Worm (Caenorhabditis elegans) whole organism, L4/young adult: ENCODE data around the gene col-144.

ENCODE experiments used
- W03F9.2 ChIP-seq: fragments of 150-350 bp; optimal IDR thresholded peaks from 2 replicates; lab custom pipeline; 2014; ENCODE audit warnings: missing biosample characterization, missing genetic modification characterization
- dao-5 ChIP-seq: sonication (generic microtip); optimal IDR thresholded peaks from 2 replicates; lab custom pipeline; 2016; ENCODE audit warnings: missing genotype, missing genetic modification characterization, moderate library complexity, missing compliant biosample characterization
- him-1 ChIP-seq: sonication (generic microtip); optimal IDR thresholded peaks from 2 replicates; lab custom pipeline; 2016; ENCODE audit warnings: missing genotype, missing genetic modification reagents, missing genetic modification characterization, missing compliant biosample characterization

The col-144 gene

DNA sequence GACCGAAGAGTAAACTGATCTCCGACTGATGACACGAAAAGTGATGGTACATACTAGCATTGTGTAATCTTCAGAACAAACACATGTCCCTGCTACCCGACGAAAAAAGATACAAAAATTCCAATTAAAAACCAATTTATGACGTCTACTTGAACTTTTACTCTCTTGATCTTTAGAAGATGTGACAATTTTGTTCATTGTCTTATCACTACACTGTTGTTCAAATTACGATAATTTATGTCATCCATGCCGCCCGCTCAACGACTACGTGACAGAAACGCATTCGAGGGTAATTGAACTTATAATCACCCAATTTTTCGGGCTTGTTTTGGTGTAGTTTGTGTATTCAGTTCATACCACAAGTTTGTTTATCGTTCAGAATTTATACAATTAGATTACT is 16.5 kb downstream of the col-144 start:
- no peak for TF ChIP-seq dao-5
- no peak for TF ChIP-seq W03F9.2
- TF ChIP-seq him-1 (tag; lab: Kevin White, UChicago) = no peak

DNA sequence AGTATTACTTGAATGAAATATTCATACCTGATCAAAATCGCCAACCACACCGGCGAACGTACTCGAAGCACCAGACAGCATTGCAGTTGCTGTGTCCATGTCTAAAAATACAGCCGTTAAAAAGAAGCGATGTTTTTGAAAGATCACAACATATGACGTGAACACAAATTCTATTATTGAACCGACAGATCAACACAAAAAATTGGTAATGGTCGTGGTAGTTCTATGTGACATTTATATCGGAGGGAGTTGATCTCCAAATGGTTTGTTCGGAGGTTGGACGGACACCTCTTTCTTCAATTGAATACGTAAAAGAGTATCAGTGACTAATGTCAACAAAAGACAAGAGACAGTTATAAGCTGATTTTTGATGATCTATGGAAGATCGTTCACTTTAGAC is 19.1 kb downstream of the col-144 start, which contains the start of gene pitr-3:
pitr-3 (minus strand) TSS at position 101 of the 400 bp plus-strand sequence.
- TF ChIP-seq him-1 (tag; lab: Kevin White, UChicago) (no peak), W03F9.2 (no peak), dao-5 (no peak)

DNA sequence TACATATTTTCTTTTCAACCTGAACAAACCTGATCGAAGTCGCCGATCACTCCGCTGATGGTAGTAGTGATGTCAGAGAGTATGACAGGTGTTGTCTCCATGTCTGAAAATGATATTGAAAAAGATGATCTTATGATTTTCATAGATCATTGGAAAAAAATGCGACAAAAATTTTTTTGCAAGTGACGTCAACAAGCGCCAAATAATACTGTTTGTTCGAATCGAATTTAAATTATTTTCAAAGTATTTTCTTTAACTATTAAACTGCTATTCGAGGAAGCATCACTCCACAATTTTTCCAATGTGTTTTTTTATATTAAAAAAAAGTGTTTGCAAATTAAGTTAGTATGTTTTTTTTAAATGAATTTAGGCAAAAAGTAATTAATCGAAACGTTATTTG is 22.8 kb downstream of the col-144 start, which contains the start of gene pitr-2:
pitr-2 (minus strand) TSS at position 101 of the 400 bp plus-strand sequence.
- TF ChIP-seq him-1 (tag; lab: Kevin White, UChicago) = no peak
- no peak for TF ChIP-seq dao-5
- TF ChIP-seq W03F9.2 = no peak

- TF ChIP-seq dao-5 (no peak), him-1 (tag; lab: Kevin White, UChicago) (no peak), W03F9.2 (no peak)
These were observed 26.5 kb downstream of the col-144 start, which contains the start of gene B0222.1 for ce11 chrV:9133950-9134349. B0222.1 (plus strand) TSS chrV:9134255.

DNA sequence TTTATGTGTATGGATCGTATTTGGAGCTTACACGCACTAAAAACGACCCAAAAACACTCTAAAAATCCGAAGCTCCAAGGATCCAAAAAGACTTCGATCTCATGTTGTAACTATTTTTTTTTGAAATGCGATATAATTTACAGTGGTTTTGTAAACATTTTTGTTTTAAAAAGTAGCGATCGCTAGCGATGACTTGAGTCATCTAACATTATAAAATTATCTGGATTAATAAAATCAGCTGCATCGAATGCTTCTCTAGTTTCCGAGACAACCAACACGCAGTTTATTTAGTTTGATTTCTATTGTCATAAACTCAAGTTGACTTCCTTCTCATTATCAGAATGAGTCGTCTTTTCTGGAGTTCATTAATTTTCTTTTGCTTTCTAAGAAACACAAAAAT is 28.4 kb downstream of the col-144 start, which contains the start of gene F21C10.1:
F21C10.1 (plus strand) TSS at position 301 of the 400 bp plus-strand sequence.
- TF ChIP-seq him-1 (tag; lab: Kevin White, UChicago) = no peak
- no peak for TF ChIP-seq dao-5
- no peak for TF ChIP-seq W03F9.2

DNA sequence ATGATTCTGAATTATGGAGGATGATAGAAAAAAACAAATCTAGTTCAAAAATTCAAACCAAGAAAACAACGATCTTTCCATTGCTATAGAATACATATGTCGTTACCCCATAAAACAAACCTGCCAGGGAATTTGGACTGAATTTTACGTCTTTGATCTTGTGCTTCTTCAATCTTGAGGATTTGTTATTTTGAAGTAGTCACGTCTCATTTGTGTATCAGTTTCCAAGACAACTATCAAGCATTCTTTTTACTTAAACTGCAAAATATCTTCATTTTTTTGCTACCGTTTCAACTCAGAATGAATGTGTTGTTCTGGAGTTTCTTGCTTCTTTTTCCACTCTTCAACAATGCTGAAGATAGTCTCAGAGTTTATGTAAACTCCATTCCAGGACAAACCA is 29.7 kb downstream of the col-144 start, which contains the start of gene F21C10.19:
F21C10.19 (plus strand) TSS at position 301 of the 400 bp plus-strand sequence.
- TF ChIP-seq him-1 (tag; lab: Kevin White, UChicago) (no peak), dao-5 (no peak), W03F9.2 (no peak)

DNA sequence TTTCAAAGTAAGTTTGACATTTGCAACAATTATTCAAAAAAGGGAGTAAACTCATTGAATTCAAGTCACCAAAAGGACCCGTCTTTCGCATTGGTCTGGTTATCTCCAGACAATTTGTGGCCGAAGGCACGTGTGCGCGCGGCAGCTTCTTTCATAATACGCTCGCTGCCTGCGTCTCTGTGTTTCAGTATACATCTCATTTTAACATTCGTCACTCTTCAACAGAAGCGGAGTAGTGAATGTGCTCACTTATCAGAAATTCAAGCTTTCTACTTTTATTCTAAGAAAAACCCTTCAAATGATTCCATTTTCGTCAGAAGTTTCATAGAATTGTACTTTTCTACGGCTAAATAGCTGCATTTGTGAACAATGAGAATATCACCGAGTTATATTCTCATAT is 31.9 kb downstream of the col-144 start:
- peak; percentile 36 for TF ChIP-seq him-1 (tag; lab: Kevin White, UChicago)
- TF ChIP-seq W03F9.2 = no peak
- no peak for TF ChIP-seq dao-5

ce11 chrV:9127773-9128172 is 32.7 kb downstream of the col-144 start, which contains the start of gene F21C10.3:
F21C10.3 (plus strand) TSS chrV:9128073.
- TF ChIP-seq dao-5 (no peak), W03F9.2 (no peak), him-1 (tag; lab: Kevin White, UChicago) (no peak)

ce11 chrV:9126316-9126715 is 34.1 kb downstream of the col-144 start, which contains the start of gene F21C10.4:
F21C10.4 (plus strand) TSS chrV:9126616.
- TF ChIP-seq him-1 (tag; lab: Kevin White, UChicago) (no peak), W03F9.2 (no peak), dao-5 (no peak)

DNA sequence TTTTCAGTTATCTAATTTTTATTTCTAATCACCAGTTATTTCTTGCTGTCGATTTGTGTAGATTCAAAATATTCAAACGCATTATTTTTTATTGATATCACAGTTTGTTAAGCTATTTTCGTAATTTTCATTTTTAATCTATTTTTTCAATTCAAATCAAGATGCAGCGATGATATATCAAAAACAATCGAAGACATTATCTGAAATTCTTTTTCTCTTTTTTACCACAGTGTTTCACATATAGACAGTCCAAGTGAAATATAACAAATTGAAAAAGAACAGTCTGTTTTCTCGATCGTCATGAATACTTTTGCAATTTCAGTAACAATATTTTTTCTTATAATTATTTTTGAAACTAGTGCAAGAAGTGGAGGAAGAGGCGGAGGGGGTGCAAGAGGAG is 35.1 kb downstream of the col-144 start, which contains the start of gene F21C10.5:
F21C10.5 (plus strand) TSS at position 301 of the 400 bp plus-strand sequence.
- TF ChIP-seq him-1 (tag; lab: Kevin White, UChicago) (no peak), dao-5 (no peak), W03F9.2 (no peak)

ce11 chrV:9124180-9124579 is 36.3 kb downstream of the col-144 start, which contains the start of gene F21C10.6:
F21C10.6 (plus strand) TSS chrV:9124480.
- TF ChIP-seq him-1 (tag; lab: Kevin White, UChicago) = no peak
- no peak for TF ChIP-seq W03F9.2
- no peak for TF ChIP-seq dao-5

ce11 chrV:9123186-9123585 is 37.3 kb downstream of the col-144 start, which contains the start of gene F21C10.11:
F21C10.11 (plus strand) TSS chrV:9123486.
- TF ChIP-seq dao-5 = no peak
- no peak for TF ChIP-seq W03F9.2
- no peak for TF ChIP-seq him-1 (tag; lab: Kevin White, UChicago)

DNA sequence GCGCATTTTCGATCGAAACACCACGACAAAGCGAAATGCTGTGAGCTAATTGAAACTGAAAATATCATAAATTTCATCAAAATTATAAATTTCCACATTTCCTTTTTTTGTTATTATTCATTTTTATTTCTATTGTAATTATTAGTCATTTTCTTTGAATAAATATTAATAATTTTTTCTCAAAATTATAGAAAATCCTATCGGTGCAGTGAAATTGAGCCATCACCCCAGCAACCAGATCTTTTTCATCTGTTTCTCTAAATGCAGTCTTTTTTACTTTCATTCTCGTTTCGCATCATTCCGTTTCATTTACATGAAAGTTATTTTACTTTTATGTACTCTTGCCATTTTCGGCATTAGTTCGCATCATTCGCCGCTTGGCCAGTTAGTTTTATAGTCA is 38.4 kb downstream of the col-144 start, which contains the start of gene F21C10.13:
F21C10.13 (plus strand) TSS at position 301 of the 400 bp plus-strand sequence.
- TF ChIP-seq dao-5 (no peak), W03F9.2 (no peak), him-1 (tag; lab: Kevin White, UChicago) (no peak)

DNA sequence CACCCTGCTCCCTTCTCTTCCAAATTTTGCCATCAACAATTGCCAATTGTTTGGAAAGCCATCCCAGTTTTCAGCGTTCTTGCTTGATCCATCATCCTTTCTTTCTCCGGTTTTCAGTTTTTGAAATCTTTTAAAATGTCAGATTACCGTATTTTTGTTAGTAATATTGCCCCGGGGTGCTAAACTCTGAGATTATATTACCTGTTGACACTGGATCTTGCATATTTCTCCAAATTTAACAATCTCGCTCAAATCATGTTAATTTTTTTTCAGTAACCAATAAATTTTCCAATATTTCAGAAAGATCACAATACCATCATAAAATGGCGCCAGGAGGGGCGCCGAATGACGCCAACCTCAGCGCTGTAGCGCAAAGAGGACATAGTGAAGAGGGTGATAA is 48.0 kb downstream of the col-144 start, which contains the start of gene F21C10.7:
F21C10.7 (plus strand) TSS at position 301 of the 400 bp plus-strand sequence.
- TF ChIP-seq him-1 (tag; lab: Kevin White, UChicago) = no peak
- no peak for TF ChIP-seq W03F9.2
- no peak for TF ChIP-seq dao-5

- TF ChIP-seq dao-5 = no peak
- no peak for TF ChIP-seq W03F9.2
- no peak for TF ChIP-seq him-1 (tag; lab: Kevin White, UChicago)
These were observed 48.5 kb downstream of the col-144 start for ce11 chrV:9111957-9112356.
